Worm (Caenorhabditis elegans): ENCODE data around the gene ZK622.4.

The ZK622.4 gene

ce11 chrII:5307203-5307602, 14.7 kb downstream of the ZK622.4 start (continued):
- TF ChIP-seq tag-97 (GFP tag; IDR thresholded peaks at IDR 0.05), result no peak
- no peak for TF ChIP-seq gei-8 (GFP tag; optimal IDR thresholded peaks at IDR 0.05)
- TF ChIP-seq lin-39 (tag; optimal IDR thresholded peaks at IDR 0.05), result no peak

ce11 chrII:5308961-5309360, 16.5 kb downstream of the ZK622.4 start:
- TF ChIP-seq unc-62 (GFP tag; optimal IDR thresholded peaks at IDR 0.05 in 1 of 2), result peak in 1 of 2 experiments; percentile 35
- no peak for TF ChIP-seq unc-62 (tag; optimal IDR thresholded peaks at IDR 0.05)
- no peak for TF ChIP-seq ctbp-1 (GFP tag; IDR thresholded peaks at IDR 0.05)
- peak in 1 of 2 experiments; percentile 38 for TF ChIP-seq daf-16 (GFP tag; optimal IDR thresholded peaks at IDR 0.05)
- no peak for TF ChIP-seq daf-16 (tag; optimal IDR thresholded peaks at IDR 0.05)

- TF ChIP-seq unc-62 (GFP tag; optimal IDR thresholded peaks at IDR 0.05 in 1 of 2), result peak in 1 of 2 experiments; percentile 91
- no peak for TF ChIP-seq unc-62 (tag; optimal IDR thresholded peaks at IDR 0.05)
- TF ChIP-seq F10B5.3 (tag; optimal IDR thresholded peaks at IDR 0.05), result no peak
Measured at ce11 chrII:5309720-5310119, 17.2 kb downstream of the ZK622.4 start.

DNA sequence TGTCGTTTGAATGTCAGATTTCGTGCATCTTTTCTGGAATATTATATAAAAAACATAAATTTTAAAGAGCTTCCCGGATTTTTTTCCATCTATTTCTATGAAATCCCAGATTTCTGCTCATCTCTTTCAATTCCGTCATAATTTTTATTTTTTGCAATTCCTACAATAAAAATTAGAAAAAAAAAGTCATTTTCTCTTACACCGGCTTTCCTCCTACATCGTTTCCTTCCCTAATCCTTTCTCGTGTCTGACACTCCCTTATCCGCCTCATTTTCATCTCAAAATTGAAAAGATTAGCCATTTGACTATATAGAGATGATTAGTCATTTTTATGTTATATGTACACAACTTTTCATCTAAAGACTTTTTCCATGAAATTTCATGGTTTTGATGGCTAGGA, 18.3 kb downstream of the ZK622.4 start:
- TF ChIP-seq aha-1 (tag) (peak; percentile 83), skn-1 (tag; optimal IDR thresholded peaks at IDR 0.05) (no peak)

- no peak for TF ChIP-seq lir-3 (tag; optimal IDR thresholded peaks at IDR 0.05)
- no peak for TF ChIP-seq dmd-8 (GFP tag; IDR thresholded peaks at IDR 0.05)
- no peak for TF ChIP-seq Y5F2A.4 (GFP tag; optimal IDR thresholded peaks at IDR 0.05)
- no peak for TF ChIP-seq madf-9 (GFP tag; conservative IDR thresholded peaks at IDR 0.05)
- TF ChIP-seq zag-1 (tag; optimal IDR thresholded peaks at IDR 0.05), result no peak
- TF ChIP-seq zip-11 (GFP tag; IDR thresholded peaks at IDR 0.05), result no peak
- no peak for TF ChIP-seq tra-1 (GFP tag; IDR thresholded peaks at IDR 0.05)
Measured at ce11 chrII:5311746-5312145, 19.2 kb downstream of the ZK622.4 start, which contains the start of gene gcy-12. Gene gcy-12, plus strand, starts transcription at chrII:5312046.

DNA sequence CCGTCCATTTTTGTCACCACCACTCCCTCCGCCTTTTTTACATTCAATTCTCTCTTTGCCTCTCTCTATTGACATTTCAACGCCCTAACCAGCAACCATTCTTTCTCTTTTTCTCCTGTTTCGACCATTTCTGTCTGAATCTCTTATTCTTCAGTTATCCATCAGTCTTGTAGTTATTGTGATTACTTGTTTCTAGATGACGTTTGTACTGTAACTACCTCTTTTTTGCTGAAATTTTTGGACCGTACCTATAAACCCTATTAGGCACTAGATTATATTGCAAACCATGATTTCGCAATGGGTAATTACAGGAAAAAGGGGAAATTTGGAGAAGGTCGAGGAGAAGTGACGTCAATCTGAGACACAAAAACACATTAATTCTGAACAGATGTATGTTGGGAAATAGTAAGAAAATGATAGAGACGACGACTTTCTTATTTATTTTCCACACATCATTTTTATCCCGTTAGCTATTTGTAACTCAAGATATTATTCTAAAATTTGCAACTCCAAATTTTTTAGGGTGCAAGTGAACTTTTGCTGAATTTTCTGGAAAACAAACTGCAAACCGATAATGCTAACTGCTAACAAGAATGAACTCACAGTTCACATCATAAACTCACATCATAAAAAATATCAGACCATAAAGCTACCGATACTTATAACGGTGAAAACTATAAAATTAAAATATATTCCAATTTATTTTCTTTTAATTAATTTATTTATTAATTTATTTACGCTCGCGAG, 27.9 kb downstream of the ZK622.4 start:
- TF ChIP-seq zfp-2 (tag; optimal IDR thresholded peaks at IDR 0.05) (no peak), mep-1 (tag; optimal IDR thresholded peaks at IDR 0.05) (no peak), T20F7.1 (GFP tag; optimal IDR thresholded peaks at IDR 0.05) (no peak), dve-1 (tag; optimal IDR thresholded peaks at IDR 0.05; ENCODE audit: insufficient read depth) (peak; percentile 56), zip-11 (GFP tag; IDR thresholded peaks at IDR 0.05) (no peak), nhr-6 (tag; optimal IDR thresholded peaks at IDR 0.05) (no peak), nhr-41 (GFP tag; IDR thresholded peaks at IDR 0.05) (no peak), spr-3 (GFP tag; optimal IDR thresholded peaks at IDR 0.05) (no peak), nhr-48 (tag; optimal IDR thresholded peaks at IDR 0.05) (no peak), tra-1 (GFP tag; IDR thresholded peaks at IDR 0.05) (no peak), nhr-11 (tag; optimal IDR thresholded peaks at IDR 0.05) (no peak), ceh-28 (tag; optimal IDR thresholded peaks at IDR 0.05) (no peak), daf-16 (GFP tag; optimal IDR thresholded peaks at IDR 0.05) (no peak), daf-16 (tag; optimal IDR thresholded peaks at IDR 0.05) (peak; percentile 56), Y5F2A.4 (GFP tag; optimal IDR thresholded peaks at IDR 0.05) (no peak), daf-19 (GFP tag; conservative IDR thresholded peaks at IDR 0.05) (no peak), F37D6.2 (tag; optimal IDR thresholded peaks at IDR 0.05) (no peak), php-3 (GFP tag; IDR thresholded peaks at IDR 0.05) (no peak), dmd-9 (GFP tag; IDR thresholded peaks at IDR 0.05) (no peak), jun-1 (tag; optimal IDR thresholded peaks at IDR 0.05) (no peak), ztf-11 (tag; optimal IDR thresholded peaks at IDR 0.05) (no peak), Y48G9A.11 (GFP tag; IDR thresholded peaks at IDR 0.05) (no peak), ceh-62 (tag; optimal IDR thresholded peaks at IDR 0.05) (no peak), saeg-2 (GFP tag; IDR thresholded peaks at IDR 0.05) (no peak), lir-3 (tag; optimal IDR thresholded peaks at IDR 0.05) (no peak), dpl-1 (GFP tag; optimal IDR thresholded peaks at IDR 0.05) (no peak), gei-8 (GFP tag; optimal IDR thresholded peaks at IDR 0.05) (no peak), snpc-1.2 (GFP tag; IDR thresholded peaks at IDR 0.05) (no peak), lin-15B (tag; optimal IDR thresholded peaks at IDR 0.05) (no peak), F26F4.8 (GFP tag; conservative IDR thresholded peaks at IDR 0.05) (no peak), ceh-20 (GFP tag; IDR thresholded peaks at IDR 0.05) (no peak)

All from whole organism, L4 larva.